Fruit fly (Drosophila melanogaster): Measurements from ENCODE around the gene sws.

Gene sws

dm6 chrX:7934679-7935078 lies 33.4 kb downstream of the sws start, which contains the start of gene RpS14b (continued):
- TF ChIP-seq CG6808 (GFP tag; optimal IDR thresholded peaks at IDR 0.05), result peak; percentile 62
- TF ChIP-seq fkh (GFP tag; optimal IDR thresholded peaks at IDR 0.05), result peak; percentile 60
- no peak; the same call in 2 of the 3 replicates for TF ChIP-seq CG8119 (GFP tag; IDR thresholded peaks at IDR 0.05)
- TF ChIP-seq CG31627 (GFP tag; optimal IDR thresholded peaks at IDR 0.05), result peak; percentile 59
- TF ChIP-seq dac (GFP tag; optimal IDR thresholded peaks at IDR 0.05), result peak; percentile 43
- TF ChIP-seq CG1621 (tag; optimal IDR thresholded peaks at IDR 0.05), result peak; percentile 54
- peak; percentile 68 for TF ChIP-seq CG3919 (GFP tag; optimal IDR thresholded peaks at IDR 0.05)
- TF ChIP-seq esn (GFP tag; optimal IDR thresholded peaks at IDR 0.05), result peak; percentile 77
- peak; percentile 74 for TF ChIP-seq lz (GFP tag; optimal IDR thresholded peaks at IDR 0.05)
- TF ChIP-seq CG10669 (GFP tag; optimal IDR thresholded peaks at IDR 0.05), result peak; percentile 28
- peak; percentile 8 for TF ChIP-seq dsx (GFP tag; optimal IDR thresholded peaks at IDR 0.05; ENCODE audit: poor library complexity, severe bottlenecking)
- TF ChIP-seq CG11762 (GFP tag; optimal IDR thresholded peaks at IDR 0.05; ENCODE audit: insufficient read depth), result no peak
- peak; percentile 4 to 57 for TF ChIP-seq salr (GFP tag; optimal IDR thresholded peaks at IDR 0.05)

DNA sequence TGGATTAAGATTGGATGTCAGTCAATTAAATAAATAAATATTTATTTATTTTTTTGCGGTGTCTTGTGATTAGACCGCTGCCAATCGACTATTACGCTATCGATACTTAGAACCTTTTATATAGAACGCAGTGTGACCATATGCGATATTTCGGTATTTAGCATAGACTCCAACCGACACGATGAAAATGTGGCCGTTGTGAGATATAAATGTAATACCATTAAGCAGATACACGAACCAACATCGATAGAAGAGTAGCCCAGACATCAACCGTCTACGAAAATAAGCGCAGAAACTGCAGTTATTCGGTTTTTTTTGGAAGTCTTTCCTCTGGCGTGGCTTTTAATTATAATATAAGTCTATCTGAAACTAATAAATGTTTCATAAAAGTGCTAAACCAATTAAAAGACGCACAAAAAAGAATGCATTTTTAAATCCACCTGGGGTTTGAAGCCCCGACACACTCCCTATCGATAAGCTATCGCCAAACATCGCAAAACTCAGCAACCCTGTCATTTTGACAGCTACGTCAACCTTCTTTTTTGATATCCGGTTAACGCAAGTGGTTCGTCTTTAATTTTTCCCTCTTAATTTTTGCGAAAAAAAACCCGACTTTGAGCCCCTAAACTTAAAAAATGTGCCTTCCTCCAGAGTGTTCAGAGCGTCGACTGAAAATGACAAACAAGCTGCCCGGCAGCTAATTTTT lies 34.7 kb downstream of the sws start, which contains the start of the genes Dhdds and RpS14a:
TSS of gene Dhdds (minus strand) at position 142 of the 706 bp plus-strand sequence.
TSS of gene RpS14a (plus strand) at position 533 of the 706 bp plus-strand sequence.
- peak; percentile 37 for TF ChIP-seq CG6792 (GFP tag; optimal IDR thresholded peaks at IDR 0.05)
- TF ChIP-seq ss (GFP tag; optimal IDR thresholded peaks at IDR 0.05), result peak in 1 of 2 experiments; percentile 61
- TF ChIP-seq Eip75B (GFP tag; optimal IDR thresholded peaks at IDR 0.05), result peak; percentile 16
- peak; percentile 46 for TF ChIP-seq Sox102F (GFP tag; optimal IDR thresholded peaks at IDR 0.05)
- TF ChIP-seq fkh (GFP tag; optimal IDR thresholded peaks at IDR 0.05), result peak; percentile 51
- no peak for TF ChIP-seq CG32006 (GFP tag; optimal IDR thresholded peaks at IDR 0.05)
- TF ChIP-seq lz (GFP tag; optimal IDR thresholded peaks at IDR 0.05), result peak; percentile 70
- peak; percentile 9 for TF ChIP-seq fd59A (GFP tag; optimal IDR thresholded peaks at IDR 0.05)
- TF ChIP-seq net (GFP tag; optimal IDR thresholded peaks at IDR 0.05), result peak; percentile 39
- TF ChIP-seq pdm3 (GFP tag; optimal IDR thresholded peaks at IDR 0.05), result no peak
- no peak for TF ChIP-seq CG15336 (GFP tag; IDR thresholded peaks at IDR 0.05)
- TF ChIP-seq CG8319 (GFP tag; optimal IDR thresholded peaks at IDR 0.05), result no peak
- peak; percentile 50 for TF ChIP-seq Hr39 (GFP tag; optimal IDR thresholded peaks at IDR 0.05)
- no peak for TF ChIP-seq CG1621 (tag; optimal IDR thresholded peaks at IDR 0.05)
- TF ChIP-seq Blimp-1 (GFP tag; optimal IDR thresholded peaks at IDR 0.05), result peak; percentile 24
- TF ChIP-seq CG11762 (GFP tag; optimal IDR thresholded peaks at IDR 0.05; ENCODE audit: insufficient read depth), result no peak
- no peak for TF ChIP-seq CG8119 (GFP tag; IDR thresholded peaks at IDR 0.05)
- TF ChIP-seq Met (GFP tag; optimal IDR thresholded peaks at IDR 0.05), result peak; percentile 52
- TF ChIP-seq Sox14 (GFP tag; optimal IDR thresholded peaks at IDR 0.05), result peak; percentile 4
- 0 out of 3 replicates have a peak, but pooled peaks have one; percentile 26 for TF ChIP-seq CG6163 (GFP tag; IDR thresholded peaks at IDR 0.05)
- TF ChIP-seq Eip93F (GFP tag; optimal IDR thresholded peaks at IDR 0.05), result peak; percentile 45
- TF ChIP-seq topi (GFP tag; optimal IDR thresholded peaks at IDR 0.05), result peak; percentile 54
- peak; percentile 35 for TF ChIP-seq CG7368 (GFP tag; optimal IDR thresholded peaks at IDR 0.05)
- TF ChIP-seq eg (GFP tag; IDR thresholded peaks at IDR 0.05), result peak; percentile 41; the same call in 1 of the 3 replicates
- TF ChIP-seq spab (GFP tag; optimal IDR thresholded peaks at IDR 0.05), result no peak
- TF ChIP-seq CG3919 (GFP tag; optimal IDR thresholded peaks at IDR 0.05), result peak; percentile 53
- TF ChIP-seq svp (GFP tag), result peak; percentile 46
- TF ChIP-seq cyc (GFP tag; optimal IDR thresholded peaks at IDR 0.05), result peak; percentile 44
- TF ChIP-seq esn (GFP tag; optimal IDR thresholded peaks at IDR 0.05), result peak; percentile 67
- peak; percentile 44 for TF ChIP-seq CG6808 (GFP tag; optimal IDR thresholded peaks at IDR 0.05)
- peak; percentile 54 for TF ChIP-seq CG34406 (GFP tag; optimal IDR thresholded peaks at IDR 0.05)
- peak; percentile 17 for TF ChIP-seq vri (GFP tag; optimal IDR thresholded peaks at IDR 0.05)
- peak; percentile 40 for TF ChIP-seq Smox (GFP tag; optimal IDR thresholded peaks at IDR 0.05)
- TF ChIP-seq CG8632 (GFP tag; optimal IDR thresholded peaks at IDR 0.05), result peak; percentile 49
- TF ChIP-seq achi (GFP tag; optimal IDR thresholded peaks at IDR 0.05), result peak; percentile 99
- peak; percentile 39 for TF ChIP-seq CG31627 (GFP tag; optimal IDR thresholded peaks at IDR 0.05)
- TF ChIP-seq Eip78C (GFP tag), result peak; percentile 68
- TF ChIP-seq acj6 (GFP tag; optimal IDR thresholded peaks at IDR 0.05), result peak; percentile 8
- no peak for TF ChIP-seq salr (GFP tag; optimal IDR thresholded peaks at IDR 0.05)
- peak; percentile 34 for TF ChIP-seq CG10669 (GFP tag; optimal IDR thresholded peaks at IDR 0.05)
- peak; percentile 74 for TF ChIP-seq CG6854 (GFP tag; optimal IDR thresholded peaks at IDR 0.05)
